Fruit fly (Drosophila melanogaster): ENCODE measurements around the gene CG43249.

- TF ChIP-seq EcR (GFP tag; optimal IDR thresholded peaks at IDR 0.05), result no peak
- no peak for TF ChIP-seq psq (optimal IDR thresholded peaks at IDR 0.05)
Measured at dm6 chr3L:16272338-16272959, 31.6 kb upstream of the CG43249 start, which contains the start of gene CG13066.

Data from whole organism.